Worm (Caenorhabditis elegans) whole organism, dauer: Measurements from ENCODE around the gene T28F3.9.

Experiments
- unc-62 ChIP-seq: sonication (generic microtip); optimal IDR thresholded peaks from 2 replicates; lab custom pipeline; 2017; ENCODE audit warnings: missing biosample characterization, missing genetic modification reagents, missing genetic modification characterization

The T28F3.9 gene

ce11 chrIV:17343482-17343881, 35.2 kb downstream of the T28F3.9 start, which contains the start of gene C49C3.11:
Gene C49C3.11 (plus strand): TSS chrIV:17343782.
- no peak for TF ChIP-seq unc-62 (GFP tag; lab: Kevin White, UChicago)

- no peak for TF ChIP-seq unc-62 (GFP tag; lab: Kevin White, UChicago)
Measured at ce11 chrIV:17346599-17347218, 38.4 kb downstream of the T28F3.9 start, which contains the start of the genes clec-197 and clec-198. Gene clec-197 (minus strand): TSS chrIV:17346699. Gene clec-198 (plus strand): TSS chrIV:17347168.

- TF ChIP-seq unc-62 (GFP tag; lab: Kevin White, UChicago) = no peak
Measured at ce11 chrIV:17351586-17351985, 43.3 kb downstream of the T28F3.9 start, which contains the start of gene clec-199. Gene clec-199 (plus strand): TSS chrIV:17351886.

- no peak for TF ChIP-seq unc-62 (GFP tag; lab: Kevin White, UChicago)
Measured at ce11 chrIV:17361143-17361542, 52.8 kb downstream of the T28F3.9 start, which contains the start of gene clec-202. Gene clec-202 (plus strand): TSS chrIV:17361443.
